Worm (Caenorhabditis elegans) whole organism, midembryonic: ENCODE data around the gene T22B2.1.

Experiments used
- T22C8.4 ChIP-seq: fragments of 200-800 bp; sonication (Bioruptor generic); IDR thresholded peaks from 2 replicates; pipeline ENCODE4 v1.3.6; 2022; ENCODE audit warnings: missing genetic modification characterization, missing compliant biosample characterization
- ref-1 ChIP-seq: fragments of 200-800 bp; sonication (Bioruptor generic); conservative IDR thresholded peaks from 2 replicates; pipeline ENCODE4 v1.3.6; 2022; ENCODE audit warnings: missing genetic modification reagents, missing genetic modification characterization, missing compliant biosample characterization
- ztf-23 ChIP-seq: fragments of 200-800 bp; sonication (Bioruptor generic); IDR thresholded peaks from 2 replicates; pipeline ENCODE4 v1.3.6; 2022; ENCODE audit warnings: missing genetic modification reagents, missing genetic modification characterization, missing compliant biosample characterization
- ztf-29 ChIP-seq: fragments of 200-800 bp; sonication (Bioruptor generic); IDR thresholded peaks from 2 replicates; pipeline ENCODE4 v1.3.6; 2022; ENCODE audit warnings: missing genetic modification reagents, missing genetic modification characterization, missing compliant biosample characterization

ce11 chrX:3959221-3959620 lies 33.3 kb downstream of the T22B2.1 start:
- no peak for TF ChIP-seq ref-1 (GFP tag; lab: Robert Waterston, UW)
- no peak for TF ChIP-seq ztf-29 (GFP tag; lab: Robert Waterston, UW)
- no peak for TF ChIP-seq T22C8.4 (GFP tag; lab: Robert Waterston, UW)
- no peak for TF ChIP-seq ztf-23
